Comparison of ENCODE assay signal across 1 fruit fly cellular context in genomic region chr3R:30454442-30454841, dm6.
TF ChIP-seq lines count a peak whose summit lies in the region.

No protein-coding gene starts in this region.

TF ChIP-seq in whole organism, embryonic, 481 proteins besides CTCF, POLR2A, EP300 and RAD21 (continued from another document):
- 0 out of 3 replicates have a peak, but pooled peaks have one; percentile 15 for TF ChIP-seq CG34224 (GFP tag; IDR thresholded peaks at IDR 0.05; lab: Robert Waterston, UW; ENCODE audit: partially characterized antibody)
- TF ChIP-seq CG6254 (GFP tag; optimal IDR thresholded peaks at IDR 0.05; lab: Kevin White, UChicago), result no peak
- TF ChIP-seq sens (GFP tag; lab: Kevin White, UChicago), result peak; percentile 7
- TF ChIP-seq Pdp1 (GFP tag; optimal IDR thresholded peaks at IDR 0.05; lab: Kevin White, UChicago), result peak in 1 of 2 experiments; percentile 1
- no peak for TF ChIP-seq pnt (GFP tag; optimal IDR thresholded peaks at IDR 0.05; lab: Kevin White, UChicago)
- TF ChIP-seq zfh1 (GFP tag; IDR thresholded peaks at IDR 0.05; lab: Robert Waterston, UW), result no peak
- TF ChIP-seq Trl (optimal IDR thresholded peaks at IDR 0.05; lab: Kevin White, UChicago), result peak; percentile 26 to 56
- no peak for TF ChIP-seq Trl (GFP tag; optimal IDR thresholded peaks at IDR 0.05; lab: Kevin White, UChicago)
- no peak for TF ChIP-seq Hey (tag; optimal IDR thresholded peaks at IDR 0.05; lab: Kevin White, UChicago)
- TF ChIP-seq chif (GFP tag; optimal IDR thresholded peaks at IDR 0.05; lab: Kevin White, UChicago), result no peak
- TF ChIP-seq Hmx (GFP tag; optimal IDR thresholded peaks at IDR 0.05; lab: Kevin White, UChicago), result no peak
- 0 out of 2 replicates have a peak, but pooled peaks have one; percentile 5 for TF ChIP-seq Ptx1 (GFP tag; IDR thresholded peaks at IDR 0.05; lab: Robert Waterston, UW)
- no peak for TF ChIP-seq ewg (GFP tag; optimal IDR thresholded peaks at IDR 0.05; lab: Kevin White, UChicago)
- no peak for TF ChIP-seq Doc2 (GFP tag; IDR thresholded peaks at IDR 0.05; lab: Robert Waterston, UW)
- no peak for TF ChIP-seq salm (tag; optimal IDR thresholded peaks at IDR 0.05; lab: Kevin White, UChicago)
- peak; percentile 39 for TF ChIP-seq Med (GFP tag; lab: Kevin White, UChicago)
- peak; percentile 91 for TF ChIP-seq CG7987 (GFP tag; optimal IDR thresholded peaks at IDR 0.05; lab: Kevin White, UChicago)
- TF ChIP-seq gsb-n (tag; optimal IDR thresholded peaks at IDR 0.05; lab: Kevin White, UChicago), result no peak
- TF ChIP-seq sd (tag; optimal IDR thresholded peaks at IDR 0.05; lab: Kevin White, UChicago), result peak; percentile 53
- TF ChIP-seq CG15514 (GFP tag; optimal IDR thresholded peaks at IDR 0.05; lab: Kevin White, UChicago), result no peak
- TF ChIP-seq z (GFP tag; IDR thresholded peaks at IDR 0.05; lab: Robert Waterston, UW), result no peak
- no peak for TF ChIP-seq Dll (GFP tag; IDR thresholded peaks at IDR 0.05; lab: Robert Waterston, UW; ENCODE audit: partially characterized antibody)
- no peak for TF ChIP-seq schlank (tag; optimal IDR thresholded peaks at IDR 0.05; lab: Kevin White, UChicago)
